Fruit fly (Drosophila melanogaster) whole organism, pupa: Measurements from ENCODE around the gene CG33310.

Source experiments
- CG12605 ChIP-seq: fragments of 200-800 bp; sonication (Bioruptor generic); IDR thresholded peaks from 2 replicates; pipeline ENCODE4 v1.3.6; 2022; ENCODE audit warnings: missing biosample characterization, missing genetic modification characterization
- CG15710 ChIP-seq: fragments of 200-800 bp; sonication (Bioruptor generic); optimal IDR thresholded peaks from 2 replicates; lab custom pipeline; 2018; ENCODE audit warnings: missing biosample characterization, mild to moderate bottlenecking, missing genetic modification characterization, moderate library complexity
- CG34367 ChIP-seq: fragments of 200-800 bp; sonication (Bioruptor generic); optimal IDR thresholded peaks from 2 replicates; lab custom pipeline; 2018; ENCODE audit warnings: missing biosample characterization, mild to moderate bottlenecking, missing genetic modification characterization
- CG8301 ChIP-seq: fragments of 200-800 bp; sonication (Bioruptor generic); optimal IDR thresholded peaks from 2 replicates; lab custom pipeline; 2018; ENCODE audit warnings: missing biosample characterization, mild to moderate bottlenecking, missing genetic modification characterization
- EcR ChIP-seq: fragments of 200-800 bp; sonication (Bioruptor generic); optimal IDR thresholded peaks from 3 replicates; lab custom pipeline; 2019; ENCODE audit warnings: missing biosample characterization, missing genetic modification characterization, mild to moderate bottlenecking, moderate library complexity, missing genetic modification reagents
- Ets98B ChIP-seq: fragments of 200-800 bp; sonication (Bioruptor generic); IDR thresholded peaks from 2 replicates; pipeline ENCODE4 v1.3.6; 2022; ENCODE audit warnings: missing biosample characterization, missing genetic modification characterization
- Pif1A ChIP-seq: fragments of 200-800 bp; sonication (Bioruptor generic); optimal IDR thresholded peaks from 3 replicates; lab custom pipeline; 2016; ENCODE audit warnings: missing biosample characterization, missing genetic modification characterization
- Pif1B ChIP-seq: fragments of 200-800 bp; sonication (Bioruptor generic); optimal IDR thresholded peaks from 3 replicates; lab custom pipeline; 2016; ENCODE audit warnings: missing biosample characterization, missing genetic modification characterization
- fd96Ca ChIP-seq: fragments of 200-800 bp; sonication (Bioruptor generic); IDR thresholded peaks from 3 replicates; pipeline ENCODE4 v1.3.6; 2022; ENCODE audit warnings: missing biosample characterization, missing genetic modification characterization

DNA sequence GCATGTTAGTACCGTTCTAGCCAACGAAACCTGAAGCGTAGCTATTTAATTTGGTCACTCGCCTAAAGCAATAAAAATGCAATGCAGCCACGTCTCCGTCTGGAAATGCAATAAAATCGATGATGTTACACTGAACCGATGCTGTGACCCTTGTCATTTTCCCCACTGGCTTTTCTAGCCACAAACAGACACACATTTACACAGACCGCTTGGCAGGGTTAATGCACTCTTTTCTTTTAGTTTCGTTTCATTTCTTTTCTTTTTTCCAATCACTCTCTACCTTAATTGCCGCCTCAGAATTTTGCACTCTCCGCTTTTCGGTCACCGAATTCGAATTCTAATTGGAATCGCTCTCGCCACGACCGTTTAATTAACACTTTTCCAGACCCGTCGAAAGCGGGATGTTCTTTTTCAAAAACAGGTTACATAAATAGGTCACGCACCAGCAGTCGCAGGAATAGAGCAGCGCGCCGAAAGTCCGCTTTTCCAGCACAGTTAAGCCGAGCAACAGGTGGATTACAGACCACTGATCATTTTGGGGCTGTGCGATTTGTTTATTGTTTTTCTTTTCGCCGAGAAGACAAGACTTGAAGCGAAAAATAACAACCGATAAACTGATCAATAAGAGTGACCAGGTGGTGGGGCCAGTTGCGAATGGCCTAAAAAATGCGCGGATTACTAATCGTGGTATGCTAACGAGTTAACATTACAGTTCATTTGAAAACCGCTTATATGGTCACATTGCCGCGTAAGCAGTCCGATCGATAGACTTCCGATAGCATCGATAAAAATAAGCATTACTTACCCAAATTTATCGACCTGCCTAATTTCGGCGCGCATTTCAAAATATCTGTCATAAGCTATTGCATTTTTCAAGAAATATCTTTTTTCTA lies 30.8 kb downstream of the CG33310 start, which contains the start of gene ck:
- TF ChIP-seq CG12605 (no peak; the same call in 1 of the 2 replicates), fd96Ca (GFP tag; lab: Robert Waterston, UW) (no peak), Pif1B (GFP tag; lab: Kevin White, UChicago) (no peak), EcR (GFP tag; lab: Kevin White, UChicago) (peak; percentile 93), CG8301 (tag; lab: Kevin White, UChicago) (no peak), Ets98B (GFP tag; lab: Robert Waterston, UW) (peak; percentile 14; the same call in 1 of the 2 replicates), Pif1A (GFP tag; lab: Kevin White, UChicago) (no peak), CG15710 (tag; lab: Kevin White, UChicago) (no peak), CG34367 (tag; lab: Kevin White, UChicago) (no peak)
